Worm (Caenorhabditis elegans): ENCODE data around the gene mig-38.
A peak's percentile ranks its signal among the peaks of the same experiment; 100 is the strongest.

ce11 chrIV:11571374-11571839, 22.6 kb upstream of the mig-38 start:
- TF ChIP-seq ceh-100 (GFP tag; IDR thresholded peaks at IDR 0.05) = no peak
- no peak for TF ChIP-seq Y67H2A.10 (GFP tag; conservative IDR thresholded peaks at IDR 0.05)
- TF ChIP-seq attf-6 (GFP tag; IDR thresholded peaks at IDR 0.05) = no peak
- no peak for TF ChIP-seq dpl-1 (GFP tag; optimal IDR thresholded peaks at IDR 0.05)
- peak; percentile 2 for TF ChIP-seq somi-1 (GFP tag; optimal IDR thresholded peaks at IDR 0.05)
- no peak for TF ChIP-seq let-607 (tag; optimal IDR thresholded peaks at IDR 0.05)
- no peak for TF ChIP-seq ztf-3 (GFP tag; optimal IDR thresholded peaks at IDR 0.05)
- no peak for TF ChIP-seq unc-130 (GFP tag; optimal IDR thresholded peaks at IDR 0.05)
- no peak for TF ChIP-seq lin-35 (GFP tag; optimal IDR thresholded peaks at IDR 0.05)
- TF ChIP-seq egl-44 (GFP tag; IDR thresholded peaks at IDR 0.05) = no peak
